Fruit fly (Drosophila melanogaster): ENCODE data around the gene Poxm.

DNA sequence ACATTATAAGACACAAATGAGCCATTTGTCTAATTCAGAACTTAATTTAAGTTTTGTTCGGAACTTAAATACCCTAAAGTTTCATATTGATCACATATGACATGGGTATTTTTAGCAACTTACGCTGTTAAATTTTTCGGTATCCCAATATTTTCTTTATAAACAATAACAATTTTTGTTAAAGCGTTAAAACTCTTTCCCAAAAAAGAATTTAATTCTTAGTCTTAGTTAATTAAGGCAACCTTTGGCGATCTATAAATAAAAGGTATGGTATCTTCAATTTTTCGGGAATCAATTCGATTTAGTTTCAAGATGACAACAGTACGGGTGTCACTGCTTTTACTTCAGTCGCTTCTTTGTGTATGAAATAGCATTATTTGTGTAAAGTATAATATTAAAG is 42.7 kb downstream of the Poxm start, which contains the start of gene CG31464:
- no peak for TF ChIP-seq h (GFP tag; optimal IDR thresholded peaks at IDR 0.05)
- no peak for TF ChIP-seq br (GFP tag; optimal IDR thresholded peaks at IDR 0.05)
- TF ChIP-seq Hnf4 (GFP tag; optimal IDR thresholded peaks at IDR 0.05): no peak
- no peak for TF ChIP-seq pan (optimal IDR thresholded peaks at IDR 0.05)
- no peak for TF ChIP-seq Dif (GFP tag; optimal IDR thresholded peaks at IDR 0.05; ENCODE audit: partially characterized antibody)
- no peak for TF ChIP-seq lola (GFP tag; optimal IDR thresholded peaks at IDR 0.05)
- TF ChIP-seq usp (GFP tag; optimal IDR thresholded peaks at IDR 0.05): no peak
- TF ChIP-seq brk (GFP tag; optimal IDR thresholded peaks at IDR 0.05): no peak
- no peak for TF ChIP-seq Rel (GFP tag; optimal IDR thresholded peaks at IDR 0.05)
- no peak for TF ChIP-seq Rel (tag; optimal IDR thresholded peaks at IDR 0.05)
